Fruit fly (Drosophila melanogaster) whole organism, wandering third instar larva: Measurements from ENCODE around the gene CG6277.

Experiments used
- CG9705 ChIP-seq: fragments of 200-800 bp; sonication (Bioruptor generic); optimal IDR thresholded peaks from 2 replicates; lab custom pipeline; 2018; ENCODE audit warnings: missing biosample characterization, mild to moderate bottlenecking, missing genetic modification characterization
- GATAd ChIP-seq: sonication (Bioruptor generic); optimal IDR thresholded peaks from 2 replicates; lab custom pipeline; 2016; ENCODE audit warnings: missing biosample characterization, missing genetic modification characterization
- Myc ChIP-seq: fragments of >200 bp; optimal IDR thresholded peaks from 2 replicates; lab custom pipeline; 2017
- OdsH ChIP-seq: fragments of 200-800 bp; sonication (Bioruptor generic); optimal IDR thresholded peaks from 2 replicates; lab custom pipeline; 2016; ENCODE audit warnings: missing biosample characterization, mild to moderate bottlenecking, missing genetic modification characterization
- psq ChIP-seq: fragments of 200-800 bp; sonication (Bioruptor generic); optimal IDR thresholded peaks from 3 replicates; lab custom pipeline; 2017; ENCODE audit warnings: missing biosample characterization, mild to moderate bottlenecking, missing genetic modification characterization, moderate library complexity
- usp ChIP-seq: fragments of >200 bp; optimal IDR thresholded peaks from 2 replicates; lab custom pipeline; 2017; ENCODE audit warnings: missing biosample characterization, missing genetic modification characterization
- woc ChIP-seq: sonication (Bioruptor generic); optimal IDR thresholded peaks from 2 replicates; lab custom pipeline; 2016; ENCODE audit warnings: missing biosample characterization, mild to moderate bottlenecking, missing genetic modification characterization

dm6 chr3R:27064099-27064498, 41.1 kb upstream of the CG6277 start, which contains the start of gene Nep5:
- TF ChIP-seq Myc (lab: Kevin White, UChicago) (no peak), OdsH (GFP tag; lab: Kevin White, UChicago) (no peak), woc (GFP tag; lab: Kevin White, UChicago) (no peak), psq (no peak), CG9705 (GFP tag; lab: Kevin White, UChicago) (no peak), GATAd (GFP tag; lab: Kevin White, UChicago) (no peak), usp (GFP tag; lab: Kevin White, UChicago) (no peak)
